Worm (Caenorhabditis elegans): ENCODE data around the gene srj-57.

Gene srj-57

DNA sequence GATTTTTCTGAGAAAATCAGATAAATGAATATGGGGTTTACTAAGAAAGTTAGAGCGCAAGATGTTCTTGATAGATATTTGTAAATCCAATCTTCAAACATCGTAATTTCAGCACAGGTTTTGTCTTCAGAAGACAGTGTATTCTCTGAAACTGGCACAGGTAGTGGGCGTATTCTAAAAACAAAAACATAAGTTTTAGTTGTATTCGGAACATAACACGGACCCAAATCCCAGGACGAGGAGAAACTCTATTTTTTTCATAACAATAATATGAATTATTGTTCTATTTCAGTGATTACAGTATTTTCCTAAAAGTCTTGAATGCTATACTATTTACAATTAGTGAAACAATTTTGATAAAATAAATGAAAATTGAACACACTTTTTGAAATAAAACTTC, 18.9 kb downstream of the srj-57 start, which contains the start of gene srj-45:
Gene srj-45, minus strand, starts transcription at position 101 of the 400 bp plus-strand sequence.
- TF ChIP-seq dao-5 (tag; optimal IDR thresholded peaks at IDR 0.05) (no peak), him-1 (tag; optimal IDR thresholded peaks at IDR 0.05) (no peak), W03F9.2 (tag; optimal IDR thresholded peaks at IDR 0.05) (no peak)

DNA sequence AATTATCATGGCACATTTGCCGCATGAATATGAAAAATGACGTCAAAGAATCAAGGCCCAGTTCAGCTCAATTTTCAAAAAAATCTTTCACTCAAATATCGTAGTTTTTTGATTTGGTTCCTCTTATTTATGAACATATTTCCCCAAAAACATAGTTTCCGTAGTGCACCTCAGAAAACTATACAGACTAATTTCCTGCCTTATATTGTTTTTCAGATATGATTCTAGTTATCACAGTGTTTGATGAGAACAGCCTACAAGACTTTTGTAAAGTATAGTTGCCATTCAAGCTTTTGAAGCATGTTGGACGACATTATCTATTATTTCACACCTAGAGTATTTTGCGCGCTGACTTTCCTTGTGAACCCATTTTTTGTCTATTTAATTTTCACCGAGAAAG, 22.7 kb downstream of the srj-57 start, which contains the start of gene srj-50:
Gene srj-50, plus strand, starts transcription at position 301 of the 400 bp plus-strand sequence.
- TF ChIP-seq dao-5 (tag; optimal IDR thresholded peaks at IDR 0.05) (no peak), W03F9.2 (tag; optimal IDR thresholded peaks at IDR 0.05) (no peak), him-1 (tag; optimal IDR thresholded peaks at IDR 0.05) (no peak)

DNA sequence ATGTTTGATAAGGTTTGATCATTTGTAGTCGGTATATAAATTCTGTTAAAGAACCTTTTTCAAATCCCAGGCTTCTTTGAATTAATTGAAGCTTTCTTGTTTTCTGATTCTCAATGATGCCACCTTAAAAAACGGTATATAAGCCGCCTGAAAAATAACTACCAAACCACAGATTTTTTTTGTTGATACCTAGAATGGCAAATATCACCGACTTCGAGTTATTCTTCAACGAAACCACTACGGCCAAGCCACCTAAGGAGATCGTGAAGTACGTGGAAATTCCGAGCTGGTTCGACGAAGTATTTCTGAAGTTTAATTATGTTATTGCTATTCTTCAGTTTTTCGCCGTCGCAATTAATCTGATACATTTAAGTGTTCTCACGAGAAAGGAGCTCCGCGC, 24.6 kb downstream of the srj-57 start, which contains the start of gene srw-2:
Gene srw-2, plus strand, starts transcription at position 62 of the 400 bp plus-strand sequence.
- TF ChIP-seq W03F9.2 (tag; optimal IDR thresholded peaks at IDR 0.05) = no peak
- TF ChIP-seq him-1 (tag; optimal IDR thresholded peaks at IDR 0.05) = no peak
- TF ChIP-seq dao-5 (tag; optimal IDR thresholded peaks at IDR 0.05) = no peak

DNA sequence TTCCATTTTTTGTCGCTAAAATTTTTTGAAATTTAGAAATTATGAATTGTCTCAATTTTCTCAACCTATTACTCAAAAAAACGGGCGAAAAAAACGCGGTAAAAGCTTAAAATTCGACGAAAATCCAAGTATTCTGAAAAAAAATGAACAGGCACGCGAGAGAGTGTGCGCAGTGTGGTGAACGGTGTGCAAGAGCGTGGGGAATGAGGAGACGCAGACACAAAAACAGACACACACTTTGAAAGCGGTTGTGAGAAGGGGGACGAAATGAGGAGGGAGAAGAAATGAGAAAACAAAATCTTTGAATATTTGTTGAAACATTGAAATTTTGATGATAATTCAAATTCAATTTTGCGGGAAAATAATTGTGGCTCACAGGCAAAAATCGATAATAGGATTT, 28.6 kb downstream of the srj-57 start, which contains the start of gene T03D3.5:
Gene T03D3.5, minus strand, starts transcription at position 21 of the 400 bp plus-strand sequence.
- no peak for TF ChIP-seq dao-5 (tag; optimal IDR thresholded peaks at IDR 0.05)

DNA sequence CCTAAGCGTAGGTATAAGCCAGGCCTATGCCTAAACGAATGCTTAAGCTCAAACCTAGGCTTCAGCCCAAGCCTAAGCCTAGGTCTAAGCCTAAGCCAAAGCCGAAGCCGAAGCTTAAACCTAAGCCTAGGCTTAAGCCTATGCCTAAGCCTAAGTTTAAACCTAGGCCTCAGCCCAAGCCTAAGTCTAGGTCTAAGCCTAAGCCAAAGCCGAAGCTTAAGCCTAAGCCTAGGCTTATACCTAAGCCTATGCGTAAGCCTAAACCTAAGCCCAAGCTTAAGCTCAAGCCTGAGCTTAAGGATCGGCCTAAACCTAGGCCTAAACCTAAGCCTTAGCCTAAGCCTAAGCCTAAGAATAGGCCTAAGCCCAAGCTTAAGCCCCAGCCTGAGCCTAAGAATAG, 29.4 kb downstream of the srj-57 start:
- no peak for TF ChIP-seq dao-5 (tag; optimal IDR thresholded peaks at IDR 0.05)
- TF ChIP-seq W03F9.2 (tag; optimal IDR thresholded peaks at IDR 0.05) = no peak
- no peak for TF ChIP-seq him-1 (tag; optimal IDR thresholded peaks at IDR 0.05)

DNA sequence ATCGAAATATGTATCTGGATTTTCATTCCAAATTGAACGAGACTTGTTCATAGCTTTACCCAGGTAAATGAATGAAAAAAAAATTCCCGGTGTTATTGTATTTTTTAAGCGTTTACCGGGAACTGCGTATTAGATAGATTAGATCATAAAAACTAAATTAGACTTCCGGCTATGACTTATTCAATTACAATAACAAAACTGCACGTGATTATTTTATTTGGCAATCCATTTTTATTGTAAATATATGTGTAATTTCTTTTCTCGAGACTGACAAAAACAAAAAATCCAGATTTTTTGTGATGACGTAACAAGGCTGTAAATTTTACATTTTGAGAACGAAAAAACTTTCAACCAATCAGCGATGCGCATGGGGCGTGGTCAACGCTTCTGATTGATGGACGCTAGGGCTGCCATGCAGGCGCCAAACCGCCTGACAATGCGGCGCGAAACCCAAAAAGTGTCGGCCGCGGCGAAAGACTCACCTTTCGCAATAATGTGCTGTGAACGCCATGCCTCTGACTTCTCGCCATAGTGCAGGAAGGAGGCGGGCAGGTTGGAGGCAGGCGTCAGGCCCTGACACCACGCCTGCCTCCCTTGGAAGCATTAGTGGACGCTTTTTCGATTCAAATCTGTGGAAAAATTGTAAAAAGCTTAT, 33.6 kb downstream of the srj-57 start, which contains the start of gene srh-36:
Gene srh-36, minus strand, starts transcription at position 51 of the 655 bp plus-strand sequence.
- TF ChIP-seq dao-5 (tag; optimal IDR thresholded peaks at IDR 0.05) = no peak
- TF ChIP-seq him-1 (tag; optimal IDR thresholded peaks at IDR 0.05) = no peak
- no peak for TF ChIP-seq W03F9.2 (tag; optimal IDR thresholded peaks at IDR 0.05)

DNA sequence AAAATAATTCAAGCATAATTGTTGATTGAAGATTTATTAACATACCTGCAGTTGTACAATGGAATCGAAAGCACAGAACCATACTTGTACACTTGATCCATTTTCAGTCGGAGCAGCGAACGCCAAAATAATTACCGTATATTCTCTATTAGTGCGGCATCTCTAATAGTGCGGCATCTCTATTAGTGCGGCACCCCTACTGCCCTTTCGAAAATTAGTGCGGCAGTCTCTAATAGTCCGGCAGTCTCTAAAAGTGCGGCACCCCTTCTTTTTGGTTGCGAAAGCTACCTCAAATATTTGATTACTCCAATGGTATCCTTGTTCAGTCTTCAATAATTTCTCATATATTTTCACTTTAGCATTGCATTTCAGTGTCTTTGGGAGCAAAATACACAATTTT, 37.3 kb downstream of the srj-57 start, which contains the start of gene srt-34:
Gene srt-34, minus strand, starts transcription at position 101 of the 400 bp plus-strand sequence.
- TF ChIP-seq W03F9.2 (tag; optimal IDR thresholded peaks at IDR 0.05) (no peak), him-1 (tag; optimal IDR thresholded peaks at IDR 0.05) (no peak), dao-5 (tag; optimal IDR thresholded peaks at IDR 0.05) (no peak)

DNA sequence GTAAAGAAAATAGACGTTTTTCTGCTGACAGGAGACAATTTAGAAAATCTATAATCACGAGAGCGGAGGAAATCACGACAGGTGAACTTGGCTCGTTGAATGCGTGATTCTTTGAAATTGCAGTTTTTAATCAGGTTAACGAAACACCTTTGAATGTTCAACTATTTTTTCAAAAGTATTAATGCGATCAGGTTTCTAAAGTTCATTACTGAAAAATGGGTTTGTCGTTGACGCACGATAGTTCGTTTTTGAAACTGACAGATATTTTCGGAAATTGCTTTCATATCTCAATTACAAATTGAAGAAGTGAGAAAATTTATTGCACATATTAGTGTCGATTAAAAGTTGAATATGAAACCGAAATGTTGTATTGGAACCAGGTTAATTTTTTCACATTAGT, 39.4 kb downstream of the srj-57 start, which contains the start of gene F54E2.5:
Gene F54E2.5, minus strand, starts transcription at position 101 of the 400 bp plus-strand sequence.
- TF ChIP-seq dao-5 (tag; optimal IDR thresholded peaks at IDR 0.05) (no peak), W03F9.2 (tag; optimal IDR thresholded peaks at IDR 0.05) (no peak), him-1 (tag; optimal IDR thresholded peaks at IDR 0.05) (no peak)

DNA sequence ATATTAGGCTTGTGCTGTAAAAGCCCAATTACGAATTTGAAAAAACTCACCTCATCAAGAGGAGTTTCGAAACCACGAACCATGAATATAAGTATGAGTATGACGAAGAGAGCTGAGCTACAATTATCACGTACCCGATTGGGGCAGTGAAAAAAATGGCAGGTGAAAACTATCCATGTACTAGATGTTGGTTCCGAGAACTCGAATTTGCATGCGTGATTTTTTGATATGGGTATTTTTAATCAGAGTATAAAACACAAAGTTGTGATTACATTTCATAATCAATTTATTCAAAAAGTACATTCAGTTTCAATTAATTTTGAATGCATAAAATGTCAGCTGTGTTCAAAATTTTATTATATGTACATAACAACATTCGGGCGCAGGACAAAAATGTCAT, 41.5 kb downstream of the srj-57 start, which contains the start of gene F54E2.9:
Gene F54E2.9, minus strand, starts transcription at position 132 of the 400 bp plus-strand sequence.
- TF ChIP-seq him-1 (tag; optimal IDR thresholded peaks at IDR 0.05) = no peak
- no peak for TF ChIP-seq dao-5 (tag; optimal IDR thresholded peaks at IDR 0.05)

DNA sequence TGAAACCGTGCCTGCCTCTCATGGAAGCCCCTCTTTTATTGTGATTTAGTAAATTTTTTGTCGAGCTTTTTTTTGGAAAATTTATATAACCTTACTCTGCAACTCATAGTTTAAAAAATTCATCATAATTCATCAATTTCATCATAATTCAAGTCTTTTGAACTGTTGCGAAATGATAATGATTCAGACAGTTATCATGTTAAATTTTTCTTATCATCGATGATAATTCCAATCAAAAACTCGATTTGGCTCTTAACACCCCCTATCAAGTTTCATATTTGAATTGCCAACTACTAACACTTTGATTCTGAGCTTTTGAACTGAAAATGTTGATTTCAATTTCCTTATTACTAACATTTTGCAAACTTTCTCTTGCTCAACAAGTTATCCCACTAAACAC, 45.2 kb downstream of the srj-57 start, which contains the start of gene F54E2.1:
Gene F54E2.1, plus strand, starts transcription at position 235 of the 400 bp plus-strand sequence.
- no peak for TF ChIP-seq W03F9.2 (tag; optimal IDR thresholded peaks at IDR 0.05)
- TF ChIP-seq him-1 (tag; optimal IDR thresholded peaks at IDR 0.05) = no peak
- no peak for TF ChIP-seq dao-5 (tag; optimal IDR thresholded peaks at IDR 0.05)

DNA sequence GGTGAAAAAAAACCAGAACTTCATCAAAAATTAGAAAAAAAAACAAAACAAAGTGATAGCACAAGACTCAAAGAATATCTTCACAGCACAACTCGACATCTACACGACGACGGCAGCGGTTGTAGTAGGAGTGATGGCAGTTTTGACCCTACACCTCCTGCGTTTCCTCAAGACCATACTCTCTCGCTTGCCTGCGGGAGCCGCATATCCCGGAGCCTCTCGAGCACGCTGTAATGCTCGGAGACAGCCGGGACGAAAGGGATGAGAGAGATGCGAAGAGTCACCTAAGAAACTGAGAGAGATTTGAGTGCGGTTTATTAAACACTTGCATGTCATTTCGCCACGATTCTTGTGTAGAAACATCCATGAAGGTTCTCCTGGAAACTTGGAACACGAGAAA, 45.9 kb downstream of the srj-57 start:
- no peak for TF ChIP-seq W03F9.2 (tag; optimal IDR thresholded peaks at IDR 0.05)

DNA sequence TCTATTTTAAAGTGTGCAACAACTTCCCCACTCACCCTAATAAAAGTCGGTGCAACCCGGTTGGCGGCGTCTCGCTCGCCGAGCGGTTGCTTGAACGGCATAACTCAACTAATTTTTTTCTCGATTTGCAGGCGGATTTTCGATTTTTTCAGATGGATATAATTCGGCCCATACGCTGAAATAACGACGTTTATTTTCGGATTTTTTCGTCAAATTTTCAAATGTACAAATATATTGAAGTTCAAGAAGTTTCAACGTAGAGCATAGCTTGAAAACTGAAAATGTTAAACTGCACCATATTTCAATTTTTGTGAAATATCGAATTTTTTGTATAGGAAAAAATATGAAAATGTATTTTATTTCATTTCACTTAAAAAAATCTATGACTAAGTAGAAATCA, 47.6 kb downstream of the srj-57 start, which contains the start of gene ketn-1:
Gene ketn-1, minus strand, starts transcription at position 101 of the 400 bp plus-strand sequence.
- TF ChIP-seq him-1 (tag; optimal IDR thresholded peaks at IDR 0.05) (no peak), dao-5 (tag; optimal IDR thresholded peaks at IDR 0.05) (no peak), W03F9.2 (tag; optimal IDR thresholded peaks at IDR 0.05) (no peak)
